Fruit fly (Drosophila melanogaster) whole organism, embryonic: ENCODE measurements around the gene Hs2st.

Experiments
- Atf-2 ChIP-seq: fragments of 200-800 bp; sonication (Bioruptor generic); optimal IDR thresholded peaks from 2 replicates; lab custom pipeline; 2016; ENCODE audit warnings: missing biosample characterization, missing genetic modification characterization
- Bdp1 ChIP-seq: fragments of 200-800 bp; sonication (Bioruptor generic); optimal IDR thresholded peaks from 3 replicates; lab custom pipeline; 2016; ENCODE audit warnings: missing biosample characterization, missing genetic modification characterization
- CG1024 ChIP-seq: fragments of 200-800 bp; sonication (Bioruptor generic); IDR thresholded peaks from 2 replicates; pipeline ENCODE4 v1.3.6; 2022; ENCODE audit warnings: missing biosample characterization, missing genetic modification characterization
- CG10565 ChIP-seq: fragments of 200-800 bp; sonication (Bioruptor generic); optimal IDR thresholded peaks from 3 replicates; lab custom pipeline; 2016; ENCODE audit warnings: missing biosample characterization, mild to moderate bottlenecking, missing genetic modification characterization
- CG11398 ChIP-seq: fragments of 200-800 bp; sonication (Bioruptor generic); optimal IDR thresholded peaks from 2 replicates; lab custom pipeline; 2016; ENCODE audit warnings: missing biosample characterization, missing genetic modification characterization
- CG1233 ChIP-seq: fragments of 200-800 bp; sonication (Bioruptor generic); optimal IDR thresholded peaks from 4 replicates; lab custom pipeline; 2018; ENCODE audit warnings: missing biosample characterization, mild to moderate bottlenecking, missing genetic modification characterization
- CG12391 ChIP-seq: fragments of 200-800 bp; sonication (Bioruptor generic); optimal IDR thresholded peaks from 3 replicates; lab custom pipeline; 2018; ENCODE audit warnings: missing biosample characterization, mild to moderate bottlenecking, missing genetic modification characterization, moderate library complexity
- CG12769 ChIP-seq: fragments of 200-800 bp; sonication (Bioruptor generic); optimal IDR thresholded peaks from 2 replicates; lab custom pipeline; 2019; ENCODE audit warnings: missing biosample characterization, mild to moderate bottlenecking, missing genetic modification characterization, moderate library complexity
- CG15479 ChIP-seq: fragments of 200-800 bp; sonication (Bioruptor generic); optimal IDR thresholded peaks from 3 replicates; lab custom pipeline; 2019; ENCODE audit warnings: missing biosample characterization, mild to moderate bottlenecking, missing genetic modification characterization, moderate library complexity
- CG17568 ChIP-seq: fragments of 200-800 bp; sonication (Bioruptor generic); optimal IDR thresholded peaks from 2 replicates; lab custom pipeline; 2018; ENCODE audit warnings: missing biosample characterization, mild to moderate bottlenecking, missing genetic modification characterization, moderate library complexity
- CG2202 ChIP-seq: fragments of 200-800 bp; sonication (Bioruptor generic); optimal IDR thresholded peaks from 2 replicates; lab custom pipeline; 2018; ENCODE audit warnings: missing biosample characterization, mild to moderate bottlenecking, missing genetic modification characterization
- CG2678 ChIP-seq: fragments of 200-800 bp; sonication (Bioruptor generic); optimal IDR thresholded peaks from 3 replicates; lab custom pipeline; 2019; ENCODE audit warnings: missing biosample characterization, mild to moderate bottlenecking, missing genetic modification characterization, moderate library complexity
- CG31388 ChIP-seq: fragments of 200-800 bp; sonication (Bioruptor generic); optimal IDR thresholded peaks from 2 replicates; lab custom pipeline; 2016; ENCODE audit warnings: missing biosample characterization, missing genetic modification characterization
- CG3847 ChIP-seq: fragments of 200-800 bp; sonication (Bioruptor generic); IDR thresholded peaks from 2 replicates; pipeline ENCODE4 v1.3.6; 2022; ENCODE audit warnings: missing biosample characterization, missing genetic modification characterization
- CG4360 ChIP-seq: fragments of 200-800 bp; sonication (Bioruptor generic); IDR thresholded peaks from 2 replicates; pipeline ENCODE4 v1.3.6; 2022; ENCODE audit warnings: missing biosample characterization, missing genetic modification characterization
- CG4707 ChIP-seq: fragments of 200-800 bp; sonication (Bioruptor generic); optimal IDR thresholded peaks from 2 replicates; lab custom pipeline; 2018; ENCODE audit warnings: missing biosample characterization, mild to moderate bottlenecking, missing genetic modification characterization, moderate library complexity
- CG6791 ChIP-seq: fragments of 200-800 bp; sonication (Bioruptor generic); IDR thresholded peaks from 3 replicates; pipeline ENCODE4 v1.3.6; 2022; ENCODE audit warnings: missing biosample characterization, missing genetic modification characterization; ENCODE audit not compliant: partially characterized antibody
- Dad ChIP-seq: fragments of 200-800 bp; sonication (Bioruptor generic); optimal IDR thresholded peaks from 3 replicates; lab custom pipeline; 2016; ENCODE audit warnings: missing biosample characterization, missing genetic modification characterization
- Gug ChIP-seq: fragments of 200-800 bp; sonication (Bioruptor generic); IDR thresholded peaks from 4 replicates; pipeline ENCODE4 v1.3.6; 2022; ENCODE audit warnings: missing biosample characterization, missing genetic modification characterization
- Hr51 ChIP-seq, 2 experiments: fragments of 200-800 bp; sonication (Bioruptor generic); optimal IDR thresholded peaks; 2 replicates in 1 of 2; 3 replicates in 1 of 2; lab custom pipeline; 2016 to 2018; ENCODE audit warnings: missing biosample characterization in 2 of 2, missing genetic modification characterization in 2 of 2, mild to moderate bottlenecking in 1 of 2, moderate library complexity in 1 of 2
- Lim3 ChIP-seq: fragments of 200-800 bp; sonication (Bioruptor generic); IDR thresholded peaks from 2 replicates; pipeline ENCODE4 v1.3.6; 2022; ENCODE audit warnings: missing biosample characterization, missing genetic modification characterization
- Oaz ChIP-seq: fragments of 200-800 bp; sonication (Bioruptor generic); IDR thresholded peaks from 2 replicates; pipeline ENCODE4 v1.3.6; 2022; ENCODE audit warnings: missing biosample characterization, missing genetic modification characterization
- Oli ChIP-seq: fragments of 200-800 bp; sonication (Bioruptor generic); optimal IDR thresholded peaks from 2 replicates; lab custom pipeline; 2018; ENCODE audit warnings: missing biosample characterization, mild to moderate bottlenecking, missing genetic modification characterization, moderate library complexity
- Vsx1 ChIP-seq: fragments of 200-800 bp; sonication (Bioruptor generic); optimal IDR thresholded peaks from 2 replicates; lab custom pipeline; 2017; ENCODE audit warnings: missing biosample characterization, mild to moderate bottlenecking, missing genetic modification characterization, missing genetic modification reagents
- amos ChIP-seq: fragments of 200-800 bp; sonication (Bioruptor generic); IDR thresholded peaks from 2 replicates; pipeline ENCODE4 v1.3.6; 2022; ENCODE audit warnings: missing biosample characterization, missing genetic modification characterization; ENCODE audit not compliant: partially characterized antibody
- ap ChIP-seq: fragments of 200-800 bp; sonication (Bioruptor generic); IDR thresholded peaks from 2 replicates; pipeline ENCODE4 v1.3.6; 2022; ENCODE audit warnings: missing biosample characterization, missing genetic modification characterization
- ara ChIP-seq: fragments of 200-800 bp; sonication (Bioruptor generic); IDR thresholded peaks from 2 replicates; pipeline ENCODE4 v1.3.6; 2022; ENCODE audit warnings: missing biosample characterization, missing genetic modification characterization
- chm ChIP-seq: fragments of 200-800 bp; sonication (Bioruptor generic); IDR thresholded peaks from 2 replicates; pipeline ENCODE4 v1.3.6; 2022; ENCODE audit warnings: missing biosample characterization, missing genetic modification characterization
- chn ChIP-seq: fragments of 200-800 bp; sonication (Bioruptor generic); optimal IDR thresholded peaks from 2 replicates; lab custom pipeline; 2016; ENCODE audit warnings: missing biosample characterization, missing genetic modification characterization
- da ChIP-seq: fragments of 200-800 bp; sonication (Bioruptor generic); optimal IDR thresholded peaks from 2 replicates; lab custom pipeline; 2016; ENCODE audit warnings: missing biosample characterization, missing genetic modification characterization
- emc ChIP-seq: fragments of 200-800 bp; sonication (Bioruptor generic); optimal IDR thresholded peaks from 2 replicates; lab custom pipeline; 2016; ENCODE audit warnings: missing biosample characterization, missing genetic modification characterization
- fd64A ChIP-seq: fragments of 200-800 bp; sonication (Bioruptor generic); optimal IDR thresholded peaks from 3 replicates; lab custom pipeline; 2018; ENCODE audit warnings: missing biosample characterization, mild to moderate bottlenecking, missing genetic modification characterization
- fru ChIP-seq: fragments of >200 bp; optimal IDR thresholded peaks from 2 replicates; lab custom pipeline; 2017
- hbn ChIP-seq: fragments of 200-800 bp; sonication (Bioruptor generic); IDR thresholded peaks from 2 replicates; pipeline ENCODE4 v1.3.6; 2022; ENCODE audit warnings: missing biosample characterization, missing genetic modification characterization; ENCODE audit not compliant: partially characterized antibody
- hkb ChIP-seq, 2 experiments: fragments of 200-800 bp in 1 of 2; fragments of >200 bp in 1 of 2; sonication (Bioruptor generic) in 1 of 2; IDR thresholded peaks in 1 of 2; optimal IDR thresholded peaks in 1 of 2; 2 replicates each; pipeline versions ENCODE4 v1.3.6 to Lab custom; 2017 to 2022; ENCODE audit warnings: missing biosample characterization in 1 of 2, missing genetic modification characterization in 1 of 2
- kah ChIP-seq: fragments of 200-800 bp; sonication (Bioruptor generic); optimal IDR thresholded peaks from 2 replicates; lab custom pipeline; 2018; ENCODE audit warnings: missing biosample characterization, mild to moderate bottlenecking, missing genetic modification characterization
- lov ChIP-seq, 2 experiments: fragments of 200-800 bp in 1 of 2; fragments of >200 bp in 1 of 2; sonication (Bioruptor generic) in 1 of 2; IDR thresholded peaks in 1 of 2; optimal IDR thresholded peaks in 1 of 2; 2 replicates in 1 of 2; 3 replicates in 1 of 2; pipeline versions ENCODE4 v1.3.6 to Lab custom; 2017 to 2022; ENCODE audit warnings: missing biosample characterization in 1 of 2, missing genetic modification characterization in 1 of 2
- otp ChIP-seq: fragments of 200-800 bp; sonication (Bioruptor generic); IDR thresholded peaks from 3 replicates; pipeline ENCODE4, ENCODE4 v1.3.6; 2022; ENCODE audit warnings: missing biosample characterization, missing genetic modification characterization
- pho ChIP-seq: fragments of 200-800 bp; sonication (Bioruptor generic); optimal IDR thresholded peaks from 2 replicates; lab custom pipeline; 2016; ENCODE audit warnings: missing biosample characterization, missing genetic modification characterization
- prd ChIP-seq, 3 experiments: fragments of >200 bp in 2 of 3; fragments of 200-800 bp in 1 of 3; sonication (Bioruptor generic) in 1 of 3; optimal IDR thresholded peaks in 2 of 3; IDR thresholded peaks in 1 of 3; 2 replicates in 2 of 3; 3 replicates in 1 of 3; pipeline versions ENCODE4 v1.3.6 to Lab custom; 2017 to 2022; ENCODE audit warnings: missing biosample characterization in 1 of 3, missing genetic modification characterization in 1 of 3
- psq ChIP-seq: fragments of 200-800 bp; sonication (Bioruptor generic); optimal IDR thresholded peaks from 2 replicates; lab custom pipeline; 2017; ENCODE audit warnings: missing biosample characterization, missing genetic modification characterization
- row ChIP-seq: fragments of 200-800 bp; sonication (Bioruptor generic); IDR thresholded peaks from 3 replicates; pipeline ENCODE4 v1.3.6; 2022; ENCODE audit warnings: missing biosample characterization, missing genetic modification characterization
- seq ChIP-seq: fragments of 200-800 bp; sonication (Bioruptor generic); IDR thresholded peaks from 2 replicates; pipeline ENCODE4 v1.3.6; 2022; ENCODE audit warnings: missing biosample characterization, missing genetic modification characterization
- slou ChIP-seq: fragments of 200-800 bp; sonication (Bioruptor generic); optimal IDR thresholded peaks from 3 replicates; lab custom pipeline; 2016; ENCODE audit warnings: missing biosample characterization, missing genetic modification characterization
- sna ChIP-seq: fragments of 200-800 bp; sonication (Bioruptor generic); IDR thresholded peaks from 2 replicates; pipeline ENCODE4 v1.3.6; 2022; ENCODE audit warnings: missing biosample characterization, missing genetic modification characterization; ENCODE audit not compliant: partially characterized antibody
- sqz ChIP-seq: fragments of 200-800 bp; sonication (Bioruptor generic); optimal IDR thresholded peaks from 3 replicates; lab custom pipeline; 2018; ENCODE audit warnings: missing biosample characterization, mild to moderate bottlenecking, missing genetic modification characterization
- stc ChIP-seq: fragments of 200-800 bp; sonication (Bioruptor generic); IDR thresholded peaks from 2 replicates; pipeline ENCODE4 v1.3.6; 2022; ENCODE audit warnings: missing biosample characterization, missing genetic modification characterization

Gene Hs2st

dm6 chr2L:19398317-19399234 is 46.0 kb downstream of the Hs2st start, which contains the start of gene CG17544 (continued):
- TF ChIP-seq row (GFP tag; lab: Robert Waterston, UW) (peak; percentile 73), fru (no peak), emc (GFP tag; lab: Kevin White, UChicago) (no peak), Hr51 (GFP tag; optimal IDR thresholded peaks at IDR 0.05; lab: Kevin White, UChicago) (peak; percentile 36 to 83), otp (GFP tag; lab: Robert Waterston, UW) (peak; percentile 30; the same call in 1 of the 3 replicates), CG1233 (peak; percentile 89), CG2202 (tag; lab: Kevin White, UChicago) (peak; percentile 42), Oaz (no peak), CG12769 (tag; lab: Kevin White, UChicago) (peak; percentile 83), prd (optimal IDR thresholded peaks at IDR 0.05; lab: Kevin White, UChicago) (no peak), prd (GFP tag; IDR thresholded peaks at IDR 0.05; lab: Robert Waterston, UW) (peak; percentile 71), Oli (tag; lab: Kevin White, UChicago) (peak; percentile 85), CG4360 (GFP tag; lab: Robert Waterston, UW) (peak; percentile 30; the same call in 1 of the 2 replicates), kah (GFP tag; lab: Kevin White, UChicago) (peak; percentile 60), CG4707 (GFP tag; lab: Kevin White, UChicago) (no peak), Bdp1 (GFP tag; lab: Kevin White, UChicago) (no peak), ap (GFP tag; lab: Robert Waterston, UW) (0 out of 2 replicates have a peak, but pooled peaks have one; percentile 10), CG3847 (GFP tag; lab: Robert Waterston, UW) (peak; percentile 56; the same call in 1 of the 2 replicates), CG10565 (GFP tag; lab: Kevin White, UChicago) (no peak), CG2678 (tag; lab: Kevin White, UChicago) (peak; percentile 93), amos (GFP tag; lab: Robert Waterston, UW) (peak; percentile 42; the same call in 1 of the 2 replicates), ara (GFP tag; lab: Robert Waterston, UW) (no peak), Atf-2 (GFP tag; lab: Kevin White, UChicago) (no peak), seq (GFP tag; lab: Robert Waterston, UW) (no peak; the same call in 1 of the 2 replicates), sna (GFP tag; lab: Robert Waterston, UW) (no peak), fd64A (GFP tag; lab: Kevin White, UChicago) (peak; percentile 21), Gug (GFP tag; lab: Robert Waterston, UW) (peak; percentile 39; the same call in 2 of the 4 replicates), hbn (no peak), chm (GFP tag; lab: Robert Waterston, UW) (peak; percentile 66), CG6791 (GFP tag; lab: Robert Waterston, UW) (peak; percentile 32; the same call in 1 of the 3 replicates), Vsx1 (GFP tag; lab: Kevin White, UChicago) (peak; percentile 53), CG15479 (GFP tag; lab: Kevin White, UChicago) (no peak), da (GFP tag; lab: Kevin White, UChicago) (no peak), chn (no peak), CG12391 (tag; lab: Kevin White, UChicago) (peak; percentile 80), hkb (optimal IDR thresholded peaks at IDR 0.05; lab: Kevin White, UChicago) (no peak), hkb (GFP tag; IDR thresholded peaks at IDR 0.05; lab: Robert Waterston, UW) (no peak; the same call in none of the 2 replicates), pho (GFP tag; lab: Kevin White, UChicago) (peak; percentile 26), psq (GFP tag; lab: Kevin White, UChicago) (no peak), Lim3 (GFP tag; lab: Robert Waterston, UW) (no peak), CG17568 (GFP tag; lab: Kevin White, UChicago) (no peak), lov (optimal IDR thresholded peaks at IDR 0.05; lab: Kevin White, UChicago) (no peak), lov (GFP tag; IDR thresholded peaks at IDR 0.05; lab: Robert Waterston, UW) (no peak), sqz (GFP tag; lab: Kevin White, UChicago) (peak; percentile 40), CG1024 (GFP tag; lab: Robert Waterston, UW) (no peak), stc (GFP tag; lab: Robert Waterston, UW) (peak; percentile 7; the same call in 1 of the 2 replicates), slou (GFP tag; lab: Kevin White, UChicago) (no peak), Dad (GFP tag; lab: Kevin White, UChicago) (no peak), CG31388 (peak; percentile 6), CG11398 (GFP tag; lab: Kevin White, UChicago) (no peak)
